Worm (Caenorhabditis elegans) whole organism, early embryonic: ENCODE results near the gene F18A12.7.

Experiments used
- aly-1 ChIP-seq: sonication (generic microtip); optimal IDR thresholded peaks from 2 replicates; lab custom pipeline; 2016; ENCODE audit warnings: missing genetic modification characterization, missing compliant biosample characterization
- ama-1 ChIP-seq: fragments of 150-350 bp; optimal IDR thresholded peaks from 2 replicates; lab custom pipeline; 2014
- ceh-13 ChIP-seq: fragments of 200-800 bp; sonication (Bioruptor generic); optimal IDR thresholded peaks from 2 replicates; lab custom pipeline; 2018; ENCODE audit warnings: mild to moderate bottlenecking, missing genetic modification characterization, missing compliant biosample characterization
- flt-1 ChIP-seq: fragments of 200-800 bp; sonication (Bioruptor generic); IDR thresholded peaks from 2 replicates; pipeline ENCODE4 v1.3.6; 2022; ENCODE audit warnings: missing genetic modification characterization, missing compliant biosample characterization
- hmbx-1 ChIP-seq: sonication (generic microtip); optimal IDR thresholded peaks from 2 replicates; lab custom pipeline; 2016; ENCODE audit warnings: mild to moderate bottlenecking, missing genetic modification characterization, missing compliant biosample characterization
- scrt-1 ChIP-seq: fragments of 200-800 bp; sonication (Bioruptor generic); IDR thresholded peaks from 2 replicates; pipeline ENCODE4 v1.3.6; 2022; ENCODE audit warnings: missing genetic modification characterization, missing compliant biosample characterization
- sea-1 ChIP-seq: fragments of 200-800 bp; sonication (Bioruptor generic); conservative IDR thresholded peaks from 2 replicates; pipeline ENCODE4 v1.3.6; 2022; ENCODE audit warnings: missing genetic modification characterization, missing compliant biosample characterization
- tbx-11 ChIP-seq: fragments of 200-800 bp; sonication (Bioruptor generic); IDR thresholded peaks from 2 replicates; pipeline ENCODE4 v1.3.6; 2022; ENCODE audit warnings: missing genetic modification characterization, missing compliant biosample characterization
- tra-4 ChIP-seq: sonication (generic microtip); optimal IDR thresholded peaks from 2 replicates; lab custom pipeline; 2017; ENCODE audit warnings: missing genetic modification characterization, missing compliant biosample characterization

DNA sequence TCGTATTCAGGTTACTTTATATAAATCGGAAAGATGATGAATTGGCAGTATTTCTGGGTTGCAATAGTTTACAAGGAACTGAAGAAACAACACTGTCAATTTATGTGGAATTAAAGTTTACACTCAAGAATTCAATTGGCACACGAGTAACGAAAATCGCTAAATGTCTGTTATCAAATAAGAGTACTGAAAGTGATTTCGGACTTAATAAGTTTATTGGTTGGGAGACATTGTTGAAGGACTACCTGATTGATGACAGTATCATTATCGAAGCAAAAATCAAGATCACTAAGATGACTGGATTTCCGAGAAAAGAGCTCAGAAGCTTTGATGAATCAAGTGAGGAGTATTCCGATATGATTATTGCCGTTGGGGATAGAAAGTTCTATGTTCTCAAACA lies 39.0 kb downstream of the F18A12.7 start:
- TF ChIP-seq ama-1 (lab: Kevin White, UChicago) (no peak), tbx-11 (GFP tag; lab: Robert Waterston, UW) (no peak), ceh-13 (GFP tag; lab: Kevin White, UChicago) (no peak), scrt-1 (GFP tag; lab: Robert Waterston, UW) (no peak), aly-1 (tag; lab: Kevin White, UChicago) (no peak), hmbx-1 (tag; lab: Kevin White, UChicago) (no peak), flt-1 (GFP tag; lab: Robert Waterston, UW) (no peak), tra-4 (tag; lab: Kevin White, UChicago) (no peak), sea-1 (no peak)
